Fruit fly (Drosophila melanogaster) whole organism, pupa: ENCODE results near the gene Ccz1.

ENCODE experiments used
- CG12605 ChIP-seq: fragments of 200-800 bp; sonication (Bioruptor generic); IDR thresholded peaks from 2 replicates; pipeline ENCODE4 v1.3.6; 2022; ENCODE audit warnings: missing biosample characterization, missing genetic modification characterization
- CG13204 ChIP-seq: fragments of 200-800 bp; sonication (Bioruptor generic); optimal IDR thresholded peaks from 2 replicates; lab custom pipeline; 2018; ENCODE audit warnings: missing biosample characterization, mild to moderate bottlenecking, missing genetic modification characterization, moderate library complexity
- CG14655 ChIP-seq: fragments of 200-800 bp; sonication (Bioruptor generic); optimal IDR thresholded peaks from 3 replicates; lab custom pipeline; 2017; ENCODE audit warnings: mild to moderate bottlenecking, missing biosample characterization, missing genetic modification reagents, missing genetic modification characterization
- CG32121 ChIP-seq: fragments of 200-800 bp; sonication (Bioruptor generic); IDR thresholded peaks from 2 replicates; pipeline ENCODE4 v1.3.6; 2022; ENCODE audit warnings: missing biosample characterization, missing genetic modification characterization
- EcR ChIP-seq: fragments of 200-800 bp; sonication (Bioruptor generic); optimal IDR thresholded peaks from 3 replicates; lab custom pipeline; 2019; ENCODE audit warnings: missing biosample characterization, missing genetic modification characterization, mild to moderate bottlenecking, moderate library complexity, missing genetic modification reagents
- gl ChIP-seq: fragments of 200-800 bp; sonication (Bioruptor generic); optimal IDR thresholded peaks from 2 replicates; lab custom pipeline; 2018; ENCODE audit warnings: missing biosample characterization, mild to moderate bottlenecking, missing genetic modification characterization
- rn ChIP-seq: fragments of 200-800 bp; sonication (Bioruptor generic); IDR thresholded peaks from 2 replicates; pipeline ENCODE4 v1.3.6; 2022; ENCODE audit warnings: missing biosample characterization, missing genetic modification characterization

DNA sequence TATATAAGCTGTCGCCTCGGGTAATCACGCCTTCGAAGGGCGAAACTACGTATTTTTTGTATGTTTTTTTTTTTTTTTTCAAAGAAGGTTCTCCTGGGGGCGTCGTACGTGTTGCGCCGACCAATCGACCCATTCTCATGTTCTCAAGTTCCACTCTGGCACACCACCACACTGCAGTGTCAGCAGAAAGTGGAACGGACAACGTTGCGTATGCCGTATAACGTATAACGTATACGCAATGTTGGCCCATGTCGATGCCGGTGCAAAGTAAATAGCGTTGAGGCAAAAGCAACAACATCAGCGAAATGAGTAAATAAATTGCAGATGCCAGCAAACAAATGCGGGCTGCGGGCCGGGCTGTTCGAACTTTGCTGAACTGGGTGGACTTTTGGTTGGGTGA is 13.2 kb upstream of the Ccz1 start:
- TF ChIP-seq gl (tag; lab: Kevin White, UChicago) (no peak), CG12605 (GFP tag; lab: Robert Waterston, UW) (no peak), CG13204 (GFP tag; lab: Kevin White, UChicago) (no peak), CG32121 (GFP tag; lab: Robert Waterston, UW) (no peak), EcR (GFP tag; lab: Kevin White, UChicago) (no peak), rn (no peak), CG14655 (GFP tag; lab: Kevin White, UChicago) (no peak)
